Worm (Caenorhabditis elegans): Measurements from ENCODE around the gene bath-24.
"Not testable (repeated sequence)": the region's sequence is repeated elsewhere in the genome, so short reads cannot be mapped to it uniquely, and the experiment has no call there.

bath-24 gene

DNA sequence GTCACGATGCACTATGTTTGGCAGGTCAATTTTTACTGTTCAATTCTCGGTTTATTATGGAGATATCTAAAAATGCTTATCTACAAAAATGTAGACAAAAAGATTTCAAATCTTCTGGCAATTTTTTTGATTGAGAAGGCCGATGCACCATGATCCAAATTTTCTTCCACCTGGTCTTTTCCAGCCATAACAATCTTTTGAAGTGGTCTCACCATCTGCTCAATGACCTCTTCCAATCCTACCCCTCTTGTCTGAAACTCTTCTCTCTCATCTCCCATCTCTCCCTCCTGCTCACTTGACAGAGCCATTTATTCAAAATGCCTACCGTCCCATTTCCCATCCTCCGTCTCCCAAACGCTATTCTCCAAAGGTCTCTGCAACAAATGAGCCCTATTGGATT lies 6.0 kb upstream of the bath-24 start, which contains the start of gene fbxb-35:
TSS of gene fbxb-35 (plus strand) at position 301 of the 400 bp plus-strand sequence.
- TF ChIP-seq madf-10 (tag; optimal IDR thresholded peaks at IDR 0.05) (no peak), sptf-2 (GFP tag; optimal IDR thresholded peaks at IDR 0.05) (no peak)

DNA sequence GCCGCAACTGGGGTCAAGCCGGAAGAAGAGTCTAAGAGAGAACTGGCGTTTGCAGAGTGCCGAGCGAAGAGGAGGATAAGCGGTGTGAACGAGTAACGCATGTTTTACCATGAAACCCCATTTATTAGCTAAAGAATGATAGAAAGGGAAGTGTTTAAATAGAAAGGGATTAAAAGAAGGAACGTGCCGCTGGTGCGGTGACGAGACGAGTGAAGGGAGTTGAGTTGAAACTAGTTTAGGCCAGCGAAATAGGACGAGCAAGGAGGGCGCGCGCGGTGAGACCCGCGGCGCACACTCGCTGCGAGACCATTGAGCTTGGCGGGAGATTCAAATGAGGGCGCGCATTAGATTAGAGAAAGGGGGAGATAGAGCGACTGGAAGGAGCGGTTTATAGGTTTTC lies 1.2 kb upstream of the bath-24 start, which contains the start of gene math-1:
TSS of gene math-1 (minus strand) at position 101 of the 400 bp plus-strand sequence.
- 0 out of 2 replicates have a peak, but pooled peaks have one; percentile 7 for TF ChIP-seq zfh-2 (GFP tag; conservative IDR thresholded peaks at IDR 0.05)

DNA sequence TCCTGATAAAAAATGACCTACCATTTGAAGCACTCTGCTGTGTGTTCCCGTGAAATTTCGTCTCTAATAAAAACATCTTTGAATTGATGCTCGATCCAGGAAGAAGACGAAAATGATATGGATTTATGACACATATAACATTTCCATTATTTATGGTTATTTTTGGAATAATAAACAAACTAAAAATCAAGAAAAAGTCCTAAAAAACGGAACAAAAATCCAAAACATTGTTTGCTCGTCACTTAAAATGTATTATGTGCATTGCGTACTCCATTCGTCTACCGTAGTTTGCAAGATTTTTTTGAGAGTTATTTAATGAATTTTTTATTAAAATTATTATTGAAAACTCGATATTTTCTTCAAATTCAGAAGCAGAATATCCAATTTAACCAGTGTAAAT lies 3.0 kb downstream of the bath-24 start, which contains the start of gene bath-20:
TSS of gene bath-20 (minus strand) at position 101 of the 400 bp plus-strand sequence.
- TF ChIP-seq lin-54 (GFP tag; optimal IDR thresholded peaks at IDR 0.05) (no peak), lsl-1 (GFP tag; optimal IDR thresholded peaks at IDR 0.05) (peak; percentile 31)

DNA sequence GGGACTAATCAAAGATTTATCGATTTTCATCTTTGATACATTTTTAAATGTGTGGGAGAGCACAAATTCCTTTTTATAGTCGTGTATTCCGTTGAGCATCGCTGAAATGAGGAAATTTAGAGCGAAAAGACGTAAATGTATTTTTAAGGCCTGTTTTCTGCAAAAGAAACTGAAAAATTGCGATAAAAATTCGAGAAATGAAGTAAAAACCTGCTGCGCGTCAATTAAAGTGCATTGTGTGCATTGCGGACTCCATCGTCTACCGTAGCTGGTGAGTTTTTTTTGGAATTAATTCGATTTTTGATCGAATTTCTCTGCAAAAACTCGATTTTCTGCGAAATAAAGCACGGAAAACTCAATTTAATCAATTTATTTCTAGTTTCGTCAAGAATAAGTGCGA lies 6.1 kb downstream of the bath-24 start, which contains the start of gene bath-19:
TSS of gene bath-19 (minus strand) at position 101 of the 400 bp plus-strand sequence.
- TF ChIP-seq nhr-90 (tag; optimal IDR thresholded peaks at IDR 0.05) = no peak
- TF ChIP-seq lsl-1 (GFP tag; optimal IDR thresholded peaks at IDR 0.05) = peak; percentile 54

DNA sequence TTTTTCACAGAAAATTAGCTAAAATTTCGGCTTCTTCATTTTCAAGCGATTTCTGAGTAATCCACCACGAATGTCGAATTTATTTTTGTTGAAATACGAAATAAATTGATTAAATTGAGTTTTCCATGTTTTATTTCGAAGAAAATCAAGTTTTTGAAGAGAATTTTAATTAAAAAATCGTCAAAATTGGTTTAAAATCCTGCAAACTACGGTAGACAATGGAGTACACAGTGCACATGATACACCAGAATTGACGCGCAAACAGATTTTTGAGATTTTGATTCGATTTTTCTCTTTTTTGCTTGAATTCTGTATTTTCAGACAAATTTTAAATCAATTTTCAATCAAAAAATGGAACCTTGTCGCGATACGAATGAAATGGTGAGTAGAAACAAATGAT lies 12.1 kb downstream of the bath-24 start, which contains the start of gene F59H6.14:
TSS of gene F59H6.14 (plus strand) at position 301 of the 400 bp plus-strand sequence.
- TF ChIP-seq lsl-1 (GFP tag; optimal IDR thresholded peaks at IDR 0.05) (peak; percentile 18), bed-1 (GFP tag; IDR thresholded peaks at IDR 0.05) (no peak)

DNA sequence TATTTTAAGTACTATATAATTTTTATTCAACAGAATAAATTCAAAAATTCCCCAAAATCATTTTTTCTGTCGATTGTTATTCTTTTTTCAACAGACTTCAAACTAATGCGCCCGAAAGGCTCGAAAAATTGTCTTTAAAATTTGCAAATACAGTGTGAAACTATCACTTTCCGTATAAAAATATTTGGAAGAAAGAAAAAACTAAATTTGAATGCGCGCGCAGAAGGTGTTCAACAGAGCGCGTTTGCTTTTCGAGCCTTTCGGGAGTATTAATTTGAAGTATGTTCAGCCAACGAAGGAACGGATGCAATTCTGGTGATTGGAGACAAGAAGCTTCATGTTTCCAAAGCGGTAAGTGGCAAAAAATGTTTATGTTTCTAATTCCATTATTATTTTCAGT lies 13.1 kb downstream of the bath-24 start, which contains the start of gene btb-4:
TSS of gene btb-4 (plus strand) at position 35 of the 400 bp plus-strand sequence.
- TF ChIP-seq efl-1 (GFP tag; optimal IDR thresholded peaks at IDR 0.05) = peak; percentile 48
- TF ChIP-seq mcd-1 (GFP tag; IDR thresholded peaks at IDR 0.05) = peak; percentile 57
- TF ChIP-seq madf-6 (GFP tag; IDR thresholded peaks at IDR 0.05) = 0 out of 2 replicates have a peak, but pooled peaks have one; percentile 1

DNA sequence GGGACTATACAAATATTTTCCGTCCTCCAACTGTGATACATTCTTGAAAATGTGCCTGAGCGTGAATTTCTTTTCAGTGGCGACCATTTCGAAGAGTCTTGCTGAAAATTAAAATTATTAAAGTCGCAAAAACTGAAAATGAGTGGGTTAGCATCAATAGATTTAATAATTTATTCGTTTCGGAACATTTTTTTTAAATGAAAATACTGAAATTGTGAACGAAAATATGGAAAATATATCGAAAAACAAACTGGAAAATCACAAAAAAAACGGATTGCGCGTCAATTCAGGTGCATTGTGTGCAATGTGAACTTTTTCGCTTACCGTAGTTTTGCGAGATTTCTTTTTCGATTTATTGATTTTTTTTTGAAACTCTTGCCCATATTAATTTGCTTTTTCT lies 13.6 kb downstream of the bath-24 start, which contains the start of gene bath-5:
TSS of gene bath-5 (minus strand) at position 101 of the 400 bp plus-strand sequence.
- TF ChIP-seq madf-6 (GFP tag; IDR thresholded peaks at IDR 0.05) (peak; percentile 42; the same call in 1 of the 2 replicates), lsl-1 (GFP tag; optimal IDR thresholded peaks at IDR 0.05) (peak; percentile 82), D2030.7 (GFP tag; IDR thresholded peaks at IDR 0.05) (peak; percentile 40; the same call in 1 of the 2 replicates), lin-54 (GFP tag; optimal IDR thresholded peaks at IDR 0.05) (no peak), unc-62 (GFP tag; optimal IDR thresholded peaks at IDR 0.05) (no peak), lag-1 (GFP tag; IDR thresholded peaks at IDR 0.05) (no peak)

DNA sequence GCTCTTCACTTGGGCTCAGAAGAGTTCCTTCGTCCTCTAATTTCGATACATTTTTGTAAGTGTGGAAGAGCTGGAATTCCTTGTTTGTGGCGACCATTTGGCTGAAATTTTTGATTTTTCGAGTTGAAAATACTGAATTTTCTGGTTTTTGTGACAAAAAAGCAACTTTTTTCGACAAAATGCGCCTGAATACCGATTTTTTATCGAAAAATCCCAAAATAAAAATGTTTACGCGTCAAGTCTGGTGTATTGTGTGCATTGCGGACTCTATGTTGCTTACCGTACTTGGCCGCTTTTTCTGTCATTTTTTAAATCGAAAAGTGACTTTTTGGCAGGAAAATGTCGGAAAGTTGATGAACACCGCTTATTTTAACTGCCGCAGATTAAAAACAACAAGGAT lies 15.0 kb downstream of the bath-24 start, which contains the start of gene bath-3:
TSS of gene bath-3 (minus strand) at position 101 of the 400 bp plus-strand sequence.
- peak; percentile 15 for TF ChIP-seq athp-1 (tag; optimal IDR thresholded peaks at IDR 0.05)
- no peak for TF ChIP-seq ztf-28 (GFP tag; IDR thresholded peaks at IDR 0.05)
- no peak for TF ChIP-seq aptf-2 (GFP tag; conservative IDR thresholded peaks at IDR 0.05)
- TF ChIP-seq lsl-1 (GFP tag; optimal IDR thresholded peaks at IDR 0.05) = peak; percentile 57

DNA sequence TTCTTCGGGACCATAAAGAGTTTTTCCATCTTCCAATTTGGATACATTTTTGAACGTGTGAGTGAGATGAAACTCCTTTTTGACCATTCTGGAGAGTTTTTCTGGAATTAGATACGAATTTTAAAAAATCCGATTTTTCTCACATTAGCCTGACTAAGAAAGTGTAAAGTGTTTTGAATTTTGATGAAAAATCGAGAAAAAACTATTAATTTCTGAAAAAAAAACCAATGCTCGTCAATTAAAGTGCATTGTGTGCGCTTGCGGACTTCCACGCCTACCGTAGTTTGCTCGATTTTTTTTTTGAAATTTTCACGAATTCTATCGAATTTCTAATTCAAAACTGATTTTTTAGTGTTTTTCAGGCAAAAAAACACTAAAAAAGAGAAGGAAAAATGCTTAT lies 16.7 kb downstream of the bath-24 start, which contains the start of gene bath-1:
TSS of gene bath-1 (minus strand) at position 101 of the 400 bp plus-strand sequence.
- no peak for TF ChIP-seq bed-1 (GFP tag; IDR thresholded peaks at IDR 0.05)
- TF ChIP-seq lsl-1 (GFP tag; optimal IDR thresholded peaks at IDR 0.05) = peak; percentile 39

DNA sequence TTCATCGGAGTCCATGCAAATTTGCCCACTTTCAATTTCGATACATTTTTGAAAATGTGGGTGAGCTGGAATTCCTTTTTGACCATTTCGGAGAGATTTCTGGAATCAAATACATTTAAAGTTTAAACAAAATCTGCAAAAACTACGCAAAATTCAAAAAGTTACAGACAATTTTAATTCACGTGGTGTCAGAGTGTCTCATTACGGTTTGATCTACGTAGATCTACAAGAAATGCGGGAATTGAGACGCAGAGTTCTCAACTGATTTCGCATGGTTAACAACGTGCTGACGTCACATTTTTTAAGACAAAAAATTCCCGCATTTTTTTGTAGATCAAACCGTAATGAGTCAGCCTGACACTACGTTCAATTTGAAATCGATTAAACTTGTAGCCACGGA lies 18.9 kb downstream of the bath-24 start, which contains the start of gene bath-21:
TSS of gene bath-21 (minus strand) at position 101 of the 400 bp plus-strand sequence.
- TF ChIP-seq madf-3 (GFP tag; IDR thresholded peaks at IDR 0.05) = no peak

DNA sequence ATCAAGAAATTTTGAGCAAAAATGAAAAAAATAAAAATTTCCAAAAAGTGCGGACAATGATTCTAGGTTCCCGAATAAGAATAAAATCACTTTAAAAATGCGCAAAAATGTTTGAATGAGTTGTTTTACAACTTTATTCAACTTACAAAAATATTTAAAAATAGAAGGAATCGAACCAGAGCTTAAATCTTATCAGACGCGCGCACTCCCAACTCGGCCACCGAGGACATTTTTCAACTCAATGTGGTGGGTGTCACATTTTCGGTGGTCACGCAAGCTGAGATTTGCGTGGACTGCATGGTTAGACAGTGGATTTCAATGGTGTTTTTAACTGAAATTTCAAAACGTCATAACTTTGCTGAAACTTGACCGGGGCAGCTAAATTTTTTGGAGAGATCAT lies 20.8 kb downstream of the bath-24 start:
- TF ChIP-seq lin-26 (GFP tag; IDR thresholded peaks at IDR 0.05) (peak; percentile 62; the same call in 1 of the 2 replicates), rpc-1 (tag; optimal IDR thresholded peaks at IDR 0.05) (peak; percentile 28), tbp1 (GFP tag; optimal IDR thresholded peaks at IDR 0.05) (peak; percentile 65)
- not testable (repeated sequence) for TF ChIP-seq rpc-1 (optimal IDR thresholded peaks at IDR 0.05)

Data from whole organism, young adult.